Worm (Caenorhabditis elegans): Measurements from ENCODE around the gene srx-1.

The srx-1 gene

ce11 chrV:8990194-8990649 lies 13.2 kb upstream of the srx-1 start, which contains the start of gene F59E11.7 (continued):
- TF ChIP-seq elt-3 (tag; optimal IDR thresholded peaks at IDR 0.05) (peak in 1 of 6 experiments; percentile 37), grh-1 (GFP tag; IDR thresholded peaks at IDR 0.05) (no peak), ceh-8 (GFP tag; optimal IDR thresholded peaks at IDR 0.05) (no peak), mep-1 (tag; optimal IDR thresholded peaks at IDR 0.05) (peak; percentile 5), ceh-63 (GFP tag; optimal IDR thresholded peaks at IDR 0.05) (no peak), lin-39 (tag; optimal IDR thresholded peaks at IDR 0.05) (no peak), ceh-90 (tag; optimal IDR thresholded peaks at IDR 0.05) (no peak), aly-2 (tag; optimal IDR thresholded peaks at IDR 0.05) (no peak), unc-30 (tag; optimal IDR thresholded peaks at IDR 0.05) (no peak), nhr-19 (GFP tag; conservative IDR thresholded peaks at IDR 0.05) (no peak), ztf-4 (tag; optimal IDR thresholded peaks at IDR 0.05) (no peak), nhr-20 (tag; optimal IDR thresholded peaks at IDR 0.05) (peak; percentile 16), ceh-88 (GFP tag; IDR thresholded peaks at IDR 0.05) (no peak), lin-13 (GFP tag; optimal IDR thresholded peaks at IDR 0.05) (no peak), ama-1 (optimal IDR thresholded peaks at IDR 0.05) (no peak), lsy-2 (tag; optimal IDR thresholded peaks at IDR 0.05) (no peak), unc-86 (tag; optimal IDR thresholded peaks at IDR 0.05) (no peak), sptf-1 (tag; optimal IDR thresholded peaks at IDR 0.05) (no peak), tlp-1 (tag; optimal IDR thresholded peaks at IDR 0.05) (no peak), fkh-4 (tag; optimal IDR thresholded peaks at IDR 0.05; ENCODE audit: borderline replicate concordance) (no peak), nhr-90 (tag; optimal IDR thresholded peaks at IDR 0.05; ENCODE audit: poor library complexity) (no peak), fkh-10 (GFP tag; optimal IDR thresholded peaks at IDR 0.05) (no peak), elt-2 (tag; optimal IDR thresholded peaks at IDR 0.05) (no peak), egl-27 (tag; optimal IDR thresholded peaks at IDR 0.05) (no peak), pag-3 (tag; optimal IDR thresholded peaks at IDR 0.05; ENCODE audit: borderline replicate concordance, insufficient read depth) (no peak), nhr-11 (tag; optimal IDR thresholded peaks at IDR 0.05) (no peak), rnt-1 (tag; optimal IDR thresholded peaks at IDR 0.05) (no peak), egl-13 (tag; optimal IDR thresholded peaks at IDR 0.05) (no peak), dpl-1 (GFP tag; optimal IDR thresholded peaks at IDR 0.05) (no peak), lin-14 (GFP tag; optimal IDR thresholded peaks at IDR 0.05) (peak; percentile 52), nhr-12 (tag; optimal IDR thresholded peaks at IDR 0.05) (no peak), hlh-17 (GFP tag; optimal IDR thresholded peaks at IDR 0.05; ENCODE audit: borderline replicate concordance) (no peak), snu-23 (GFP tag; optimal IDR thresholded peaks at IDR 0.05) (peak; percentile 19), hpl-2 (GFP tag; optimal IDR thresholded peaks at IDR 0.05) (no peak), alr-1 (tag; optimal IDR thresholded peaks at IDR 0.05; ENCODE audit: borderline replicate concordance) (no peak), mef-2 (tag; optimal IDR thresholded peaks at IDR 0.05) (no peak), nhr-28 (tag; optimal IDR thresholded peaks at IDR 0.05) (no peak)

ce11 chrV:8991679-8992078 lies 11.8 kb upstream of the srx-1 start, which contains the start of gene F59E11.6:
Gene F59E11.6, plus strand, starts transcription at chrV:8991789.
- TF ChIP-seq nhr-28 (tag; optimal IDR thresholded peaks at IDR 0.05) (no peak), nhr-85 (tag) (peak; percentile 53)

- TF ChIP-seq nhr-237 (tag; optimal IDR thresholded peaks at IDR 0.05) (no peak), snpc-4 (tag; optimal IDR thresholded peaks at IDR 0.05) (no peak), nhr-76 (tag; optimal IDR thresholded peaks at IDR 0.05) (no peak), nhr-20 (tag; optimal IDR thresholded peaks at IDR 0.05) (peak; percentile 63), nhr-90 (tag; optimal IDR thresholded peaks at IDR 0.05; ENCODE audit: poor library complexity) (peak; percentile 35), elt-3 (tag; optimal IDR thresholded peaks at IDR 0.05) (peak in 4 of 6 experiments; percentile 44 to 91 (median 86)), nhr-19 (GFP tag; conservative IDR thresholded peaks at IDR 0.05) (peak; percentile 11), unc-98 (GFP tag; IDR thresholded peaks at IDR 0.05) (no peak), tbx-2 (tag; optimal IDR thresholded peaks at IDR 0.05) (peak; percentile 23), snu-23 (GFP tag; optimal IDR thresholded peaks at IDR 0.05) (peak; percentile 48), unc-130 (tag; optimal IDR thresholded peaks at IDR 0.05) (peak; percentile 23), ets-5 (GFP tag; IDR thresholded peaks at IDR 0.05) (no peak), sox-4 (tag; optimal IDR thresholded peaks at IDR 0.05) (no peak), pax-3 (tag; optimal IDR thresholded peaks at IDR 0.05) (no peak), nhr-47 (tag; optimal IDR thresholded peaks at IDR 0.05) (no peak), nhr-71 (tag; optimal IDR thresholded peaks at IDR 0.05) (peak; percentile 30), ceh-8 (GFP tag; optimal IDR thresholded peaks at IDR 0.05) (no peak), nhr-85 (tag) (peak; percentile 93), nhr-12 (tag; optimal IDR thresholded peaks at IDR 0.05) (no peak), blmp-1 (tag; optimal IDR thresholded peaks at IDR 0.05) (peak; percentile 96), unc-30 (tag; optimal IDR thresholded peaks at IDR 0.05) (no peak), lin-14 (GFP tag; optimal IDR thresholded peaks at IDR 0.05) (peak; percentile 61), lsy-2 (tag; optimal IDR thresholded peaks at IDR 0.05) (peak in 1 of 2 experiments; percentile 3)
Measured at ce11 chrV:8994272-8994671, 9.2 kb upstream of the srx-1 start.
